Fruit fly (Drosophila melanogaster) Kc167 (cell line): ENCODE measurements around the gene SA1.

Source experiments
- Sin3A ChIP-seq: fragments of >200 bp; optimal IDR thresholded peaks from 2 replicates; lab custom pipeline; 2018; ENCODE audit warnings: missing external identifiers
- psq ChIP-seq: fragments of >200 bp; optimal IDR thresholded peaks from 2 replicates; lab custom pipeline; 2017; ENCODE audit warnings: missing external identifiers
- ttk ChIP-seq: sonication (Bioruptor generic); optimal IDR thresholded peaks from 2 replicates; lab custom pipeline; 2017; ENCODE audit warnings: missing external identifiers

dm6 chr2L:6945088-6945487 is 5.1 kb upstream of the SA1 start, which contains the start of gene Fgop2:
- TF ChIP-seq psq (no peak), ttk (lab: Kevin White, UChicago) (no peak), Sin3A (lab: Kevin White, UChicago) (no peak)
